Fruit fly (Drosophila melanogaster) whole organism, pupa: Measurements from ENCODE around the gene CG2120.

ENCODE experiments used
- CG12605 ChIP-seq: fragments of 200-800 bp; sonication (Bioruptor generic); IDR thresholded peaks from 2 replicates; pipeline ENCODE4 v1.3.6; 2022; ENCODE audit warnings: missing biosample characterization, missing genetic modification characterization
- CG14655 ChIP-seq: fragments of 200-800 bp; sonication (Bioruptor generic); optimal IDR thresholded peaks from 3 replicates; lab custom pipeline; 2017; ENCODE audit warnings: mild to moderate bottlenecking, missing biosample characterization, missing genetic modification reagents, missing genetic modification characterization
- CG32121 ChIP-seq: fragments of 200-800 bp; sonication (Bioruptor generic); IDR thresholded peaks from 2 replicates; pipeline ENCODE4 v1.3.6; 2022; ENCODE audit warnings: missing biosample characterization, missing genetic modification characterization
- CG9948 ChIP-seq: fragments of 200-800 bp; sonication (Bioruptor generic); optimal IDR thresholded peaks from 2 replicates; lab custom pipeline; 2018; ENCODE audit warnings: missing biosample characterization, mild to moderate bottlenecking, missing genetic modification characterization, moderate library complexity
- EcR ChIP-seq: fragments of 200-800 bp; sonication (Bioruptor generic); optimal IDR thresholded peaks from 3 replicates; lab custom pipeline; 2019; ENCODE audit warnings: missing biosample characterization, missing genetic modification characterization, mild to moderate bottlenecking, moderate library complexity, missing genetic modification reagents
- Ets98B ChIP-seq: fragments of 200-800 bp; sonication (Bioruptor generic); IDR thresholded peaks from 2 replicates; pipeline ENCODE4 v1.3.6; 2022; ENCODE audit warnings: missing biosample characterization, missing genetic modification characterization
- Snoo ChIP-seq: fragments of 200-800 bp; sonication (Bioruptor generic); optimal IDR thresholded peaks from 3 replicates; lab custom pipeline; 2017; ENCODE audit warnings: missing biosample characterization, mild to moderate bottlenecking, missing genetic modification characterization, inconsistent platforms
- fd96Ca ChIP-seq: fragments of 200-800 bp; sonication (Bioruptor generic); IDR thresholded peaks from 3 replicates; pipeline ENCODE4 v1.3.6; 2022; ENCODE audit warnings: missing biosample characterization, missing genetic modification characterization
- rn ChIP-seq: fragments of 200-800 bp; sonication (Bioruptor generic); IDR thresholded peaks from 2 replicates; pipeline ENCODE4 v1.3.6; 2022; ENCODE audit warnings: missing biosample characterization, missing genetic modification characterization

- TF ChIP-seq CG32121: no peak; the same call in 1 of the 2 replicates
- no peak for TF ChIP-seq EcR (GFP tag; lab: Kevin White, UChicago)
- TF ChIP-seq Ets98B (GFP tag; lab: Robert Waterston, UW): no peak
- 0 out of 3 replicates have a peak, but pooled peaks have one; percentile 10 for TF ChIP-seq fd96Ca
- no peak for TF ChIP-seq CG12605 (GFP tag; lab: Robert Waterston, UW)
- no peak for TF ChIP-seq Snoo
- peak; percentile 5 for TF ChIP-seq CG9948
- TF ChIP-seq CG14655 (GFP tag; lab: Kevin White, UChicago): no peak
- TF ChIP-seq rn (GFP tag; lab: Robert Waterston, UW): no peak
Observed at dm6 chrX:8113386-8114279, 22.0 kb upstream of the CG2120 start.
